Worm (Caenorhabditis elegans) whole organism, L3 larva: ENCODE results near the gene C48B4.3.

Experiments used
- R02D3.7 ChIP-seq: fragments of 150-350 bp; optimal IDR thresholded peaks from 2 replicates; lab custom pipeline; 2014; ENCODE audit warnings: missing biosample characterization, missing genetic modification characterization
- ZK546.5 ChIP-seq: sonication (generic microtip); optimal IDR thresholded peaks from 2 replicates; lab custom pipeline; 2017; ENCODE audit warnings: missing biosample characterization, missing genetic modification characterization
- aly-2 ChIP-seq: fragments of 150-350 bp; optimal IDR thresholded peaks from 2 replicates; lab custom pipeline; 2014; ENCODE audit warnings: missing biosample characterization, missing genetic modification characterization
- ama-1 ChIP-seq: fragments of 150-350 bp; optimal IDR thresholded peaks from 2 replicates; lab custom pipeline; 2018
- ceh-16 ChIP-seq: sonication (generic microtip); optimal IDR thresholded peaks from 2 replicates; lab custom pipeline; 2017; ENCODE audit warnings: missing biosample characterization, missing genetic modification characterization
- ceh-9 ChIP-seq: sonication (generic microtip); optimal IDR thresholded peaks from 2 replicates; lab custom pipeline; 2018; ENCODE audit warnings: missing biosample characterization, missing genetic modification characterization
- daf-12 ChIP-seq: fragments of 150-350 bp; optimal IDR thresholded peaks from 2 replicates; lab custom pipeline; 2014; ENCODE audit warnings: missing biosample characterization, missing genetic modification reagents, missing genetic modification characterization
- egl-27 ChIP-seq: sonication (generic microtip); optimal IDR thresholded peaks from 4 replicates; lab custom pipeline; 2017; ENCODE audit warnings: missing biosample characterization, missing genetic modification reagents, missing genetic modification characterization
- egl-5 ChIP-seq: fragments of 150-350 bp; optimal IDR thresholded peaks from 2 replicates; lab custom pipeline; 2017; ENCODE audit warnings: missing biosample characterization, missing genetic modification reagents, missing genetic modification characterization, inconsistent platforms
- elt-1 ChIP-seq: fragments of 150-350 bp; optimal IDR thresholded peaks from 2 replicates; lab custom pipeline; 2014; ENCODE audit warnings: missing biosample characterization, missing genetic modification characterization
- elt-2 ChIP-seq: sonication (generic microtip); optimal IDR thresholded peaks from 2 replicates; lab custom pipeline; 2016; ENCODE audit warnings: missing genetic modification reagents, mild to moderate bottlenecking, missing genetic modification characterization, missing compliant biosample characterization
- elt-3 ChIP-seq, 3 experiments: fragments of 150-350 bp in 1 of 3; sonication (generic microtip) in 2 of 3; optimal IDR thresholded peaks; 2 replicates in 2 of 3; 4 replicates in 1 of 3; lab custom pipeline; 2014 to 2017; ENCODE audit warnings: missing biosample characterization in 3 of 3, missing genetic modification characterization in 3 of 3
- eor-1 ChIP-seq, 2 experiments: fragments of 150-350 bp; optimal IDR thresholded peaks; 2 replicates each; lab custom pipeline; 2014 to 2018; ENCODE audit warnings: missing biosample characterization in 2 of 2, missing genetic modification characterization in 2 of 2
- fkh-10 ChIP-seq: sonication (generic microtip); optimal IDR thresholded peaks from 2 replicates; lab custom pipeline; 2017; ENCODE audit warnings: missing biosample characterization, missing genetic modification reagents, missing genetic modification characterization
- fos-1 ChIP-seq: fragments of 150-350 bp; optimal IDR thresholded peaks from 2 replicates; lab custom pipeline; 2014; ENCODE audit warnings: missing biosample characterization, missing genetic modification characterization
- hmg-11 ChIP-seq: sonication (generic microtip); optimal IDR thresholded peaks from 2 replicates; lab custom pipeline; 2016; ENCODE audit warnings: missing genetic modification characterization, missing compliant biosample characterization
- jun-1 ChIP-seq: fragments of 150-350 bp; optimal IDR thresholded peaks from 2 replicates; lab custom pipeline; 2014; ENCODE audit warnings: missing biosample characterization, missing genetic modification reagents, missing genetic modification characterization
- lin-15B ChIP-seq: fragments of 150-350 bp; optimal IDR thresholded peaks from 2 replicates; lab custom pipeline; 2014; ENCODE audit warnings: missing biosample characterization, missing genetic modification characterization
- lin-39 ChIP-seq: fragments of 150-350 bp; optimal IDR thresholded peaks from 2 replicates; lab custom pipeline; 2018; ENCODE audit warnings: missing biosample characterization, missing genetic modification reagents, missing genetic modification characterization
- lsy-12 ChIP-seq: sonication (generic microtip); optimal IDR thresholded peaks from 2 replicates; lab custom pipeline; 2016; ENCODE audit warnings: mild to moderate bottlenecking, missing genetic modification characterization, missing compliant biosample characterization
- mdl-1 ChIP-seq: fragments of 150-350 bp; optimal IDR thresholded peaks from 2 replicates; lab custom pipeline; 2014; ENCODE audit warnings: missing biosample characterization, missing genetic modification characterization
- nfya-1 ChIP-seq: sonication (generic microtip); optimal IDR thresholded peaks from 2 replicates; lab custom pipeline; 2017; ENCODE audit warnings: missing genetic modification characterization, mild to moderate bottlenecking, missing compliant biosample characterization, antibody characterized with exemption, moderate library complexity; ENCODE audit not compliant: insufficient read depth
- nhr-12 ChIP-seq: fragments of 150-350 bp; optimal IDR thresholded peaks from 2 replicates; lab custom pipeline; 2014; ENCODE audit warnings: missing biosample characterization, missing genetic modification characterization
- nhr-23 ChIP-seq: fragments of 150-350 bp; optimal IDR thresholded peaks from 2 replicates; lab custom pipeline; 2014; ENCODE audit warnings: missing biosample characterization, missing genetic modification reagents, missing genetic modification characterization
- nhr-237 ChIP-seq: fragments of 150-350 bp; optimal IDR thresholded peaks from 2 replicates; lab custom pipeline; 2014; ENCODE audit warnings: missing biosample characterization, missing genetic modification characterization
- nhr-25 ChIP-seq: sonication (generic microtip); optimal IDR thresholded peaks from 2 replicates; lab custom pipeline; 2017; ENCODE audit warnings: missing biosample characterization, missing genetic modification characterization
- nhr-28 ChIP-seq: fragments of 150-350 bp; optimal IDR thresholded peaks from 2 replicates; lab custom pipeline; 2014; ENCODE audit warnings: missing biosample characterization, missing genetic modification characterization
- nhr-43 ChIP-seq: sonication (generic microtip); optimal IDR thresholded peaks from 2 replicates; lab custom pipeline; 2016; ENCODE audit warnings: mild to moderate bottlenecking, missing genetic modification characterization, missing compliant biosample characterization; ENCODE audit not compliant: poor library complexity, severe bottlenecking
- nhr-67 ChIP-seq: fragments of 150-350 bp; optimal IDR thresholded peaks from 2 replicates; lab custom pipeline; 2014; ENCODE audit warnings: missing biosample characterization, missing genetic modification characterization
- nhr-77 ChIP-seq: fragments of 150-350 bp; optimal IDR thresholded peaks from 2 replicates; lab custom pipeline; 2014; ENCODE audit warnings: missing biosample characterization, missing genetic modification characterization
- pqm-1 ChIP-seq: fragments of 150-350 bp; optimal IDR thresholded peaks from 2 replicates; lab custom pipeline; 2017; ENCODE audit warnings: missing biosample characterization, missing genetic modification characterization, inconsistent platforms
- sea-2 ChIP-seq: fragments of 150-350 bp; sonication (generic microtip); optimal IDR thresholded peaks from 4 replicates; lab custom pipeline; 2014; ENCODE audit warnings: missing biosample characterization, missing genetic modification reagents, missing genetic modification characterization
- unc-39 ChIP-seq: sonication (generic microtip); optimal IDR thresholded peaks from 4 replicates; lab custom pipeline; 2017; ENCODE audit warnings: missing biosample characterization, missing genetic modification characterization
- unc-62 ChIP-seq: fragments of 150-350 bp; sonication (generic microtip); optimal IDR thresholded peaks from 4 replicates; lab custom pipeline; 2014; ENCODE audit warnings: missing biosample characterization, missing genetic modification reagents, missing genetic modification characterization
- zag-1 ChIP-seq: fragments of 150-350 bp; optimal IDR thresholded peaks from 2 replicates; lab custom pipeline; 2014; ENCODE audit warnings: missing biosample characterization, missing genetic modification characterization
- ztf-11 ChIP-seq: fragments of 150-350 bp; optimal IDR thresholded peaks from 2 replicates; lab custom pipeline; 2014; ENCODE audit warnings: missing biosample characterization, missing genetic modification characterization
- ztf-4 ChIP-seq: fragments of 150-350 bp; optimal IDR thresholded peaks from 2 replicates; lab custom pipeline; 2014; ENCODE audit warnings: missing biosample characterization, missing genetic modification characterization

Gene C48B4.3

ce11 chrIII:9616426-9616825 is 34.2 kb upstream of the C48B4.3 start, which contains the start of gene hcp-3 (continued):
- TF ChIP-seq sea-2 (GFP tag; lab: Kevin White, UChicago) (no peak), nhr-25 (tag; lab: Kevin White, UChicago) (peak; percentile 27), ztf-11 (tag; lab: Kevin White, UChicago) (no peak), lsy-12 (tag; lab: Kevin White, UChicago) (no peak), aly-2 (tag; lab: Kevin White, UChicago) (no peak), ama-1 (lab: Kevin White, UChicago) (no peak), unc-62 (GFP tag; lab: Kevin White, UChicago) (no peak), egl-27 (tag; lab: Kevin White, UChicago) (no peak), ceh-9 (tag; lab: Kevin White, UChicago) (no peak), unc-39 (no peak), elt-1 (tag; lab: Kevin White, UChicago) (no peak)

ce11 chrIII:9615114-9615513 is 32.9 kb upstream of the C48B4.3 start:
- TF ChIP-seq mdl-1 (tag; lab: Kevin White, UChicago), result no peak
- TF ChIP-seq nhr-43 (tag; lab: Kevin White, UChicago), result no peak
- no peak for TF ChIP-seq eor-1 (tag; optimal IDR thresholded peaks at IDR 0.05; lab: Kevin White, UChicago)

- TF ChIP-seq nhr-28 (tag; lab: Kevin White, UChicago) (no peak), eor-1 (tag; optimal IDR thresholded peaks at IDR 0.05; lab: Kevin White, UChicago) (no peak), aly-2 (tag; lab: Kevin White, UChicago) (no peak), ztf-4 (tag; lab: Kevin White, UChicago) (no peak), fos-1 (tag; lab: Kevin White, UChicago) (no peak), nhr-237 (no peak), nhr-25 (tag; lab: Kevin White, UChicago) (peak; percentile 2), hmg-11 (tag; lab: Kevin White, UChicago) (no peak), ztf-11 (tag; lab: Kevin White, UChicago) (no peak), nhr-23 (peak; percentile 43), lin-15B (tag; lab: Kevin White, UChicago) (peak; percentile 48), lin-39 (no peak), elt-2 (tag; lab: Kevin White, UChicago) (no peak), ceh-9 (tag; lab: Kevin White, UChicago) (no peak), egl-5 (tag; lab: Kevin White, UChicago) (no peak), nfya-1 (tag; lab: Kevin White, UChicago) (peak; percentile 45), jun-1 (tag; lab: Kevin White, UChicago) (no peak), ZK546.5 (tag; lab: Kevin White, UChicago) (no peak), zag-1 (tag; lab: Kevin White, UChicago) (no peak)
These were observed 32.0 kb upstream of the C48B4.3 start, which contains the start of the genes pri-1 and F58A4.6 for ce11 chrIII:9614211-9614610. TSS of gene pri-1 (minus strand) at chrIII:9614281. TSS of gene F58A4.6 (plus strand) at chrIII:9614482.

- TF ChIP-seq hmg-11 (tag; lab: Kevin White, UChicago) (no peak), ama-1 (lab: Kevin White, UChicago) (no peak), lsy-12 (tag; lab: Kevin White, UChicago) (no peak), unc-62 (GFP tag; lab: Kevin White, UChicago) (no peak), elt-3 (tag; optimal IDR thresholded peaks at IDR 0.05; lab: Kevin White, UChicago) (no peak), nhr-77 (tag; lab: Kevin White, UChicago) (no peak), nhr-67 (tag; lab: Kevin White, UChicago) (no peak), ceh-16 (tag; lab: Kevin White, UChicago) (no peak), ztf-4 (tag; lab: Kevin White, UChicago) (no peak), daf-12 (no peak), R02D3.7 (tag; lab: Kevin White, UChicago) (no peak), mdl-1 (tag; lab: Kevin White, UChicago) (no peak)
These were observed 29.9 kb upstream of the C48B4.3 start, which contains the start of gene bbs-4 for ce11 chrIII:9612097-9612496. TSS of gene bbs-4 (minus strand) at chrIII:9612197.

ce11 chrIII:9608650-9609049 is 26.5 kb upstream of the C48B4.3 start, which contains the start of gene clec-161:
TSS of gene clec-161 (minus strand) at chrIII:9608750.
- TF ChIP-seq ceh-16 (tag; lab: Kevin White, UChicago), result no peak
- TF ChIP-seq ama-1 (lab: Kevin White, UChicago), result no peak
- no peak for TF ChIP-seq nhr-77 (tag; lab: Kevin White, UChicago)
- TF ChIP-seq ZK546.5 (tag; lab: Kevin White, UChicago), result no peak
- no peak for TF ChIP-seq elt-3 (tag; optimal IDR thresholded peaks at IDR 0.05; lab: Kevin White, UChicago)
- no peak for TF ChIP-seq sea-2 (GFP tag; lab: Kevin White, UChicago)
- no peak for TF ChIP-seq nhr-28 (tag; lab: Kevin White, UChicago)
- no peak for TF ChIP-seq unc-39
- TF ChIP-seq fkh-10 (GFP tag; lab: Kevin White, UChicago), result no peak
- TF ChIP-seq elt-1 (tag; lab: Kevin White, UChicago), result no peak
- no peak for TF ChIP-seq lin-15B (tag; lab: Kevin White, UChicago)
- no peak for TF ChIP-seq ceh-9 (tag; lab: Kevin White, UChicago)
- TF ChIP-seq unc-62 (GFP tag; lab: Kevin White, UChicago), result no peak
- no peak for TF ChIP-seq daf-12
- TF ChIP-seq nhr-25 (tag; lab: Kevin White, UChicago), result no peak
- no peak for TF ChIP-seq lin-39
- TF ChIP-seq nhr-12 (tag; lab: Kevin White, UChicago), result no peak
- TF ChIP-seq pqm-1, result no peak
